Worm (Caenorhabditis elegans): ENCODE measurements around the gene mtre-1.

Gene mtre-1

DNA sequence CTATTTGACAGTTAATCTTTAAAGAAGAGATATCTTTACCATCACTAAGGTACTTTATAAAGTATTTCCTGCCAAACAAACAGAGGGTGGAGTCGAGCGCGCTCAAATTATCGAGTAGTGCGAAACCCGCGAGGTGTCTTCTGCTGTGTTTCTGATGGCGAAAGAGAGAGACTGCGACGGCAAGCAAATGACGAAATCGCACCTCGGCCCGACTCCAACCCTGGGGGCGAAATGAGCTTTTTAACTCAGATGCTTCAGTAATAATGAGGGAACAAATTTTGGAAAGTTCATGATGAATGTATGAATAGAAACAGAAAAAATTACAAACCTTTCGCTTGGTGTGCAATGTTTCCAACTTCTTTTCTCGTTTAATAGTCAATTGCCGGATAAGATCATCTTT is 41.2 kb upstream of the mtre-1 start:
- TF ChIP-seq sma-9 (GFP tag; optimal IDR thresholded peaks at IDR 0.05), result peak; percentile 67
- no peak for TF ChIP-seq sma-9 (tag; optimal IDR thresholded peaks at IDR 0.05)
- peak; percentile 85 for TF ChIP-seq nhr-129 (tag; optimal IDR thresholded peaks at IDR 0.05)
- no peak for TF ChIP-seq nhr-11 (tag; optimal IDR thresholded peaks at IDR 0.05)
- TF ChIP-seq snpc-4 (tag; optimal IDR thresholded peaks at IDR 0.05), result peak; percentile 98
- no peak for TF ChIP-seq peb-1 (tag; optimal IDR thresholded peaks at IDR 0.05)
- TF ChIP-seq lin-13 (GFP tag; optimal IDR thresholded peaks at IDR 0.05), result peak; percentile 71
- TF ChIP-seq ama-1 (optimal IDR thresholded peaks at IDR 0.05), result peak; percentile 84
- TF ChIP-seq ceh-16 (tag; optimal IDR thresholded peaks at IDR 0.05), result peak; percentile 12
- TF ChIP-seq aly-2 (tag; optimal IDR thresholded peaks at IDR 0.05), result no peak
- TF ChIP-seq nhr-21 (tag; optimal IDR thresholded peaks at IDR 0.05), result peak; percentile 55
- TF ChIP-seq blmp-1 (tag; optimal IDR thresholded peaks at IDR 0.05; ENCODE audit: insufficient read depth), result peak; percentile 28
- peak; percentile 18 for TF ChIP-seq C34F6.9 (tag; optimal IDR thresholded peaks at IDR 0.05)
- TF ChIP-seq ztf-11 (tag; optimal IDR thresholded peaks at IDR 0.05), result no peak
- peak; percentile 69 for TF ChIP-seq crh-2 (tag; optimal IDR thresholded peaks at IDR 0.05)
- peak; percentile 59 for TF ChIP-seq nhr-25 (tag; optimal IDR thresholded peaks at IDR 0.05)
- TF ChIP-seq ceh-82 (tag; optimal IDR thresholded peaks at IDR 0.05), result no peak
- peak; percentile 84 for TF ChIP-seq sma-3 (GFP tag; optimal IDR thresholded peaks at IDR 0.05)
- TF ChIP-seq elt-1 (tag; optimal IDR thresholded peaks at IDR 0.05), result no peak
- peak; percentile 14 for TF ChIP-seq skn-1 (tag; optimal IDR thresholded peaks at IDR 0.05)
- TF ChIP-seq fos-1 (tag; optimal IDR thresholded peaks at IDR 0.05), result peak; percentile 78
- peak; percentile 51 for TF ChIP-seq lsy-2 (tag; optimal IDR thresholded peaks at IDR 0.05)
- peak; percentile 63 for TF ChIP-seq F13H6.1 (tag; optimal IDR thresholded peaks at IDR 0.05)
- peak; percentile 64 for TF ChIP-seq unc-55 (GFP tag; optimal IDR thresholded peaks at IDR 0.05)
- TF ChIP-seq zag-1 (tag; optimal IDR thresholded peaks at IDR 0.05), result no peak
- TF ChIP-seq gmeb-1 (tag; optimal IDR thresholded peaks at IDR 0.05), result peak; percentile 74
- TF ChIP-seq egl-27 (tag; optimal IDR thresholded peaks at IDR 0.05), result peak; percentile 63
- TF ChIP-seq mdl-1 (tag; optimal IDR thresholded peaks at IDR 0.05), result peak; percentile 24 to 34

DNA sequence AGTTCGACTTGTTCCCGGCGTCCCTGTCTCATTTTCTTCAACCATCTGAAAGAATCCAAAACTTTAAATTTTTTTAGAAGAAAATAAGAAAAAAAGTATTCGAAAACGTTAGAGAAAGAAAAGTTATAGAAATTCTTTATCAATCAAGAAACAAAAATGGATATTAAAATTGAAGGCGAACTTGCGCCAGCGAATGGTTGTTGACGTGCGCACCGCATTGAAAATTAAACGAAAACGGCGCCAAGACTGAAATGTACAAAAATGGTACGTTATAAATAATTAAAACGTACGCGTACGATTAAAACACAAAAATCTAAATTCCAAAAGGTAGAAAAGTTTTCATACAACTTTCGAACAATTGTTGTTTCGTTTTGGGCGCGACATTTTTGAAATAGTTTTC is 36.4 kb upstream of the mtre-1 start, which contains the start of gene K02C4.3:
K02C4.3 (minus strand) TSS at position 51 of the 400 bp plus-strand sequence.
- TF ChIP-seq lin-11 (tag; optimal IDR thresholded peaks at IDR 0.05) (peak; percentile 52), unc-62 (GFP tag; optimal IDR thresholded peaks at IDR 0.05) (no peak), crh-2 (tag; optimal IDR thresholded peaks at IDR 0.05) (peak; percentile 83), egl-27 (tag; optimal IDR thresholded peaks at IDR 0.05) (no peak), nhr-25 (tag; optimal IDR thresholded peaks at IDR 0.05) (peak; percentile 66), nhr-21 (tag; optimal IDR thresholded peaks at IDR 0.05) (peak; percentile 51), aly-2 (tag; optimal IDR thresholded peaks at IDR 0.05) (no peak), ceh-16 (tag; optimal IDR thresholded peaks at IDR 0.05) (no peak), ama-1 (optimal IDR thresholded peaks at IDR 0.05) (no peak), dmd-4 (tag; optimal IDR thresholded peaks at IDR 0.05) (no peak), ztf-1 (GFP tag; conservative IDR thresholded peaks at IDR 0.05) (no peak), elt-3 (tag; optimal IDR thresholded peaks at IDR 0.05) (no peak), ztf-4 (tag; optimal IDR thresholded peaks at IDR 0.05) (peak; percentile 51), ceh-82 (tag; optimal IDR thresholded peaks at IDR 0.05) (no peak), lsy-2 (tag; optimal IDR thresholded peaks at IDR 0.05) (peak; percentile 61 to 87), lin-13 (GFP tag; optimal IDR thresholded peaks at IDR 0.05) (peak; percentile 65), mdl-1 (tag; optimal IDR thresholded peaks at IDR 0.05) (no peak), ZK546.5 (tag; optimal IDR thresholded peaks at IDR 0.05) (no peak), mab-5 (tag; optimal IDR thresholded peaks at IDR 0.05) (peak; percentile 40), C34F6.9 (tag; optimal IDR thresholded peaks at IDR 0.05) (peak; percentile 81), blmp-1 (tag; optimal IDR thresholded peaks at IDR 0.05; ENCODE audit: insufficient read depth) (no peak), nhr-237 (tag; optimal IDR thresholded peaks at IDR 0.05) (no peak), R02D3.7 (tag; optimal IDR thresholded peaks at IDR 0.05) (no peak), elt-1 (tag; optimal IDR thresholded peaks at IDR 0.05) (no peak), sma-3 (GFP tag; optimal IDR thresholded peaks at IDR 0.05) (peak; percentile 63), mbf-1 (tag; optimal IDR thresholded peaks at IDR 0.05) (no peak), snpc-4 (tag; optimal IDR thresholded peaks at IDR 0.05) (peak; percentile 87), fos-1 (tag; optimal IDR thresholded peaks at IDR 0.05) (peak; percentile 53), lin-39 (tag; optimal IDR thresholded peaks at IDR 0.05) (no peak), nhr-6 (tag; optimal IDR thresholded peaks at IDR 0.05) (peak; percentile 16), nhr-12 (tag; optimal IDR thresholded peaks at IDR 0.05) (no peak), ztf-11 (tag; optimal IDR thresholded peaks at IDR 0.05) (no peak), peb-1 (tag; optimal IDR thresholded peaks at IDR 0.05) (no peak), gmeb-1 (tag; optimal IDR thresholded peaks at IDR 0.05) (peak; percentile 92), alr-1 (tag; optimal IDR thresholded peaks at IDR 0.05) (no peak), unc-55 (GFP tag; optimal IDR thresholded peaks at IDR 0.05) (peak; percentile 69), sma-9 (GFP tag; optimal IDR thresholded peaks at IDR 0.05) (peak; percentile 80), sma-9 (tag; optimal IDR thresholded peaks at IDR 0.05) (no peak), Y55F3AM.14 (GFP tag; optimal IDR thresholded peaks at IDR 0.05) (no peak), sem-4 (tag; optimal IDR thresholded peaks at IDR 0.05) (peak; percentile 24), nhr-10 (tag; optimal IDR thresholded peaks at IDR 0.05) (no peak), nhr-129 (tag; optimal IDR thresholded peaks at IDR 0.05) (peak; percentile 64), F13H6.1 (tag; optimal IDR thresholded peaks at IDR 0.05) (peak; percentile 55), nhr-77 (tag; optimal IDR thresholded peaks at IDR 0.05) (no peak), nhr-11 (tag; optimal IDR thresholded peaks at IDR 0.05) (no peak), unc-39 (tag; optimal IDR thresholded peaks at IDR 0.05) (no peak), skn-1 (tag; optimal IDR thresholded peaks at IDR 0.05) (no peak)

Data from whole organism, L2 larva.